Worm (Caenorhabditis elegans): ENCODE results near the gene C40H1.9.

Gene C40H1.9

ce11 chrIII:9319641-9320040, at the start of gene C40H1.9:
Gene C40H1.9 (plus strand): TSS chrIII:9319941.
- no peak for TF ChIP-seq daf-16 (GFP tag; optimal IDR thresholded peaks at IDR 0.05)
- TF ChIP-seq daf-16 (tag; optimal IDR thresholded peaks at IDR 0.05) = peak; percentile 52
- no peak for TF ChIP-seq F26F4.8 (GFP tag; conservative IDR thresholded peaks at IDR 0.05)
- TF ChIP-seq nhr-28 (tag; optimal IDR thresholded peaks at IDR 0.05) = peak; percentile 10

ce11 chrIII:9270183-9270582, 49.6 kb upstream of the C40H1.9 start:
- TF ChIP-seq aha-1 (tag) (peak; percentile 88), fkh-10 (GFP tag; optimal IDR thresholded peaks at IDR 0.05) (no peak), hlh-11 (tag; optimal IDR thresholded peaks at IDR 0.05) (peak; percentile 19), Y5F2A.4 (GFP tag; optimal IDR thresholded peaks at IDR 0.05) (no peak), mxl-3 (GFP tag; optimal IDR thresholded peaks at IDR 0.05) (peak; percentile 6)

ce11 chrIII:9271389-9271918, 48.3 kb upstream of the C40H1.9 start:
- TF ChIP-seq mes-2 (tag; optimal IDR thresholded peaks at IDR 0.05; ENCODE audit: poor library complexity, severe bottlenecking) (no peak), lin-39 (tag; optimal IDR thresholded peaks at IDR 0.05) (no peak), unc-62 (GFP tag; optimal IDR thresholded peaks at IDR 0.05 in 1 of 2) (peak in 1 of 2 experiments; percentile 90), unc-62 (tag; optimal IDR thresholded peaks at IDR 0.05) (no peak), duxl-1 (tag; optimal IDR thresholded peaks at IDR 0.05; ENCODE audit: poor library complexity) (no peak), ctbp-1 (GFP tag; IDR thresholded peaks at IDR 0.05) (0 out of 2 replicates have a peak, but pooled peaks have one; percentile 32)

- TF ChIP-seq hlh-30 (tag; optimal IDR thresholded peaks at IDR 0.05; ENCODE audit: insufficient read depth) (peak; percentile 36), lsy-2 (tag; optimal IDR thresholded peaks at IDR 0.05) (peak in 1 of 2 experiments; percentile 6), aha-1 (tag) (no peak), hmg-1.1 (GFP tag; IDR thresholded peaks at IDR 0.05) (0 out of 2 replicates have a peak, but pooled peaks have one; percentile 16), set-16 (GFP tag; IDR thresholded peaks at IDR 0.05) (no peak), zip-11 (GFP tag; IDR thresholded peaks at IDR 0.05) (no peak), ctbp-1 (GFP tag; IDR thresholded peaks at IDR 0.05) (no peak)
These were observed 47.6 kb upstream of the C40H1.9 start for ce11 chrIII:9272107-9272506.

ce11 chrIII:9277803-9278202, 41.9 kb upstream of the C40H1.9 start:
- TF ChIP-seq zip-2 (tag; optimal IDR thresholded peaks at IDR 0.05) (no peak), ztf-11 (tag; optimal IDR thresholded peaks at IDR 0.05) (no peak), nhr-102 (tag; optimal IDR thresholded peaks at IDR 0.05) (no peak), mdl-1 (tag; optimal IDR thresholded peaks at IDR 0.05) (no peak), nhr-28 (tag; optimal IDR thresholded peaks at IDR 0.05) (peak; percentile 2)

- no peak for TF ChIP-seq D1046.2 (GFP tag; IDR thresholded peaks at IDR 0.05)
- no peak for TF ChIP-seq snpc-4 (tag; optimal IDR thresholded peaks at IDR 0.05)
- no peak for TF ChIP-seq Y105C5A.15 (GFP tag; IDR thresholded peaks at IDR 0.05)
- no peak for TF ChIP-seq spr-3 (GFP tag; optimal IDR thresholded peaks at IDR 0.05)
- TF ChIP-seq lim-7 (GFP tag; IDR thresholded peaks at IDR 0.05) = no peak
- TF ChIP-seq ceh-20 (GFP tag; IDR thresholded peaks at IDR 0.05) = no peak
- no peak for TF ChIP-seq cey-2 (tag; optimal IDR thresholded peaks at IDR 0.05; ENCODE audit: borderline replicate concordance, insufficient read depth)
- TF ChIP-seq dmd-8 (GFP tag; IDR thresholded peaks at IDR 0.05) = no peak
- TF ChIP-seq duxl-1 (tag; optimal IDR thresholded peaks at IDR 0.05; ENCODE audit: poor library complexity) = no peak
- no peak for TF ChIP-seq aha-1 (tag)
- TF ChIP-seq lin-38 (GFP tag; IDR thresholded peaks at IDR 0.05) = no peak
- TF ChIP-seq Y5F2A.4 (GFP tag; optimal IDR thresholded peaks at IDR 0.05) = no peak
- TF ChIP-seq F37D6.2 (tag; optimal IDR thresholded peaks at IDR 0.05) = no peak
- no peak for TF ChIP-seq unc-62 (GFP tag; optimal IDR thresholded peaks at IDR 0.05 in 1 of 2)
- no peak for TF ChIP-seq unc-62 (tag; optimal IDR thresholded peaks at IDR 0.05)
- no peak for TF ChIP-seq mdt-29 (GFP tag; IDR thresholded peaks at IDR 0.05)
- no peak for TF ChIP-seq vab-7 (GFP tag; IDR thresholded peaks at IDR 0.05)
- TF ChIP-seq gei-8 (GFP tag; optimal IDR thresholded peaks at IDR 0.05) = no peak
- TF ChIP-seq ama-1 (optimal IDR thresholded peaks at IDR 0.05) = no peak
These were observed 38.3 kb upstream of the C40H1.9 start, which contains the start of gene fozi-1 for ce11 chrIII:9281480-9281879. Gene fozi-1 (plus strand): TSS chrIII:9281780.
